Fruit fly (Drosophila melanogaster) Kc167 (cell line): ENCODE results near the gene CG14891.

Experiments used
- Myc ChIP-seq: fragments of >200 bp; optimal IDR thresholded peaks from 2 replicates; lab custom pipeline; 2017; ENCODE audit warnings: missing external identifiers
- Sin3A ChIP-seq: fragments of >200 bp; optimal IDR thresholded peaks from 2 replicates; lab custom pipeline; 2018; ENCODE audit warnings: missing external identifiers
- h ChIP-seq: fragments of >200 bp; optimal IDR thresholded peaks from 3 replicates; lab custom pipeline; 2018; ENCODE audit warnings: missing external identifiers
- insv ChIP-seq: fragments of >200 bp; optimal IDR thresholded peaks from 3 replicates; lab custom pipeline; 2018; ENCODE audit warnings: missing external identifiers
- psq ChIP-seq: fragments of >200 bp; optimal IDR thresholded peaks from 2 replicates; lab custom pipeline; 2017; ENCODE audit warnings: missing external identifiers
- ttk ChIP-seq: sonication (Bioruptor generic); optimal IDR thresholded peaks from 2 replicates; lab custom pipeline; 2017; ENCODE audit warnings: missing external identifiers

Gene CG14891

DNA sequence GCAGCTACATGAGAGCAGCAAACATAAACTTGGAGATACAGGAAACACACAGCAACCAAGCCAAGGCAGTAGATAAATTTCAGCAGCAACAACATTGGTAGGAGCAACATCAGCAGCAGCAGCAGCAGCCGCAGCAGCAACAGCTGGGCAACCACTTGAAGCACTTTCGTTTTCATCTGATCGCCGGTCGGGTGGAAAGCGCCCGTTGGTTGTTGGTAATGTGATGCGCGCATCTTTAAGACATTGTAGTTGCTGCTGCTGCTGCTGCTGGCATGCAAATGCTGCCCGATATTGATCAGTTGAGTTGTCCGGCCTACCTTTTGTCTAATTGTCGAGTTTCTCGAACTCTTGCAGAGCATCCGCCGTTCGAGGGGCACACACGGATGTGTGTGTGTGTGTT is 20.1 kb downstream of the CG14891 start:
- TF ChIP-seq Myc (lab: Kevin White, UChicago) (no peak), h (lab: Kevin White, UChicago) (no peak), Sin3A (lab: Kevin White, UChicago) (no peak), ttk (lab: Kevin White, UChicago) (no peak), insv (lab: Kevin White, UChicago) (no peak), psq (lab: Kevin White, UChicago) (no peak)

DNA sequence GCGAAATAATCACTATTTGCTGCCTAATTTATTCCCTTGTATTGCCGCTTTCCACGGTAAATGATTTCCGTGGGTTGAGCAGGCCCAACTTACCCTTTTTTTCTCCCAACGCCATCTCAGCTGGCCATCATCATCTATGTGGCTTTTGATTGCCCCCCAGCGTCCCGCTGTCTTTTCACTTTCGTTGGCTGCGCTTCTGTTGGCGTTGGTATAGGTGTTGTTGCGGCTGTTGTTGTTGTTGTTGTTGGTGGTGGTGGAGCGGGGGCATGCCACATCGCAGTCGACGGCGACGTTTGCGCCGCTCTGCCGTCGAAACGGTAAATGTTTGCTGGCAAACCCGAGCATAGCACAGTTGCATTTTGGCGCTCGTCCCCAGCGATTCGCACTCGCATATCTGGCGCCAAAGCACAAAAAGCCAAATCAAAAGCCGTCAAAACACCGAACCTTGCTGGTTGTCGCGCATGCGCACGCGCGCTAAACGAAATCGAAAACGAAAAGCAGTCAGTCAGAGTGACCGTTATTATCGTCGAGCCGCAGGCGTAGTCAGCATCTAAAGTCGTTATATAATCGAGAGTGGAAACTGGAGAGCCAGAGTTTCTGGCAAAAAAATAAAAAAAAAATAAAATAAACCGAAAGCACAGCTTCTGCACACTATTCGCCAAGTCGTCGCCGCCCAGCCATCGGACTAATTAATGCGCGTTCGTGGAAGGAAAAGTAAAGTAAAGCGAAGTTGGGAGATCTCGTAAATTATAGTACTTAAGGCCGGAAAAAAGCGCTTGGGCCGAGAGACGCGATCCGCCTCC is 22.9 kb downstream of the CG14891 start, which contains the start of gene CG14892:
TSS of gene CG14892 (plus strand) at position 359 of the 803 bp plus-strand sequence.
- TF ChIP-seq h (lab: Kevin White, UChicago) (no peak), ttk (lab: Kevin White, UChicago) (no peak), Myc (lab: Kevin White, UChicago) (no peak), insv (lab: Kevin White, UChicago) (no peak), psq (lab: Kevin White, UChicago) (no peak), Sin3A (lab: Kevin White, UChicago) (no peak)

DNA sequence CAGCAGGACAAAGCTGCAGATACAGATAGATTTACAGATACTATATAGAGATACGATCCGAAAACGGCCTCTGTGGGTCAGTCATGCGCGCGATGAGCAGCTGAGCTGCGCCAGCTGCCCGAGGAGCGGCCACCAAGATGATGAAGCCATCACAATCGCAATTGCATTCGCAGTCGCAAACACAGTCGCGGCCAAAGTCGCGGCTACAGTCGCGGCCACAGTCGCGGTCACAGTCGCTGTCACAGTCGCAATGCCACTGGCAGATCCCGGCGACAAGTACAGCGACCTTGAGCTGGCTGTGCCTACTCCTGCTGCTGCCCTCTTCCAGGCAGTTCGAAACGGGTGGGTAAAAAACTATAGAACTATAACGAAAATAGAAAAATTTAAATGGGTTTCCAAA is 23.6 kb downstream of the CG14891 start:
- TF ChIP-seq insv (lab: Kevin White, UChicago) (no peak), Sin3A (lab: Kevin White, UChicago) (no peak), h (lab: Kevin White, UChicago) (no peak), psq (lab: Kevin White, UChicago) (no peak), Myc (lab: Kevin White, UChicago) (no peak), ttk (lab: Kevin White, UChicago) (no peak)

DNA sequence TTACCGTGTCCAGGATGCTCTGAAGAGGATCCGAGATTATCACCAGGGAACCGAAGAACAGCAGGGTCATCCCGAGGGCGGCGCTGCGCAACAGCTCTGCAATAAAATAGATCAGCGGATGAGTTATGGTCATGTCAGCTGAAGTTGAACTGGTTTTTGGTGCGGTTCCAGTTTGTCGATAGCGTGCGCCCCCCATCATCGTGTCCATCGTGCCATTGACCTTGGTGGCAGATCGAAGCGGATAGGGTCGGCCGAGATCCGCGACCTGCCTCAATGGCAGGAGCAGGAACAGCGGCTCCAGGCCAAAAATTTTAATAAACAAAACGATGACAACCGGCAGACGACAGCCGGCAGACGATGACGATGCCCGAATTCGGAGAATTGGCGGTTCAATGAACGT is 28.3 kb downstream of the CG14891 start:
- TF ChIP-seq h (lab: Kevin White, UChicago) (no peak), psq (lab: Kevin White, UChicago) (no peak), ttk (lab: Kevin White, UChicago) (no peak), insv (lab: Kevin White, UChicago) (no peak), Sin3A (lab: Kevin White, UChicago) (no peak), Myc (lab: Kevin White, UChicago) (no peak)

DNA sequence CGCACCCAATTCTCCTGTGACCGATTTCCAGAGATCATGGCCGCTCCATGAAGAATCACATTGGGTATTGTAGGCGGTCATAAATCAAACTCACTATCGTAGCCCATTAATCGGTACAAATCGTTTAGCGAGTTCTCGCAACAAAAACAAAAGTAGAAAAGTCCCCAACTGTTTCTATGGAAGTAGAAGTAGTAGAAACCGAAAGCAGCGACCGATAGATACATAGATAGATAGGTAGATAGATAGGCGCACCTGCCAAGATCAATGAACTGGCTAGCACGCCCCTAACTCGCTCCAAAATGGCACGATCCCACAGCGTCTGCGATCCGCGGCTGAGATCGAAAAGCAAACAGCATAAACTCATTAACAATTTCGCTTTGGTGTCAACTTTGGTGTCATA is 29.4 kb downstream of the CG14891 start:
- TF ChIP-seq h (lab: Kevin White, UChicago) = no peak
- no peak for TF ChIP-seq Myc (lab: Kevin White, UChicago)
- TF ChIP-seq Sin3A (lab: Kevin White, UChicago) = no peak
- no peak for TF ChIP-seq ttk (lab: Kevin White, UChicago)
- TF ChIP-seq insv (lab: Kevin White, UChicago) = no peak
- no peak for TF ChIP-seq psq (lab: Kevin White, UChicago)

DNA sequence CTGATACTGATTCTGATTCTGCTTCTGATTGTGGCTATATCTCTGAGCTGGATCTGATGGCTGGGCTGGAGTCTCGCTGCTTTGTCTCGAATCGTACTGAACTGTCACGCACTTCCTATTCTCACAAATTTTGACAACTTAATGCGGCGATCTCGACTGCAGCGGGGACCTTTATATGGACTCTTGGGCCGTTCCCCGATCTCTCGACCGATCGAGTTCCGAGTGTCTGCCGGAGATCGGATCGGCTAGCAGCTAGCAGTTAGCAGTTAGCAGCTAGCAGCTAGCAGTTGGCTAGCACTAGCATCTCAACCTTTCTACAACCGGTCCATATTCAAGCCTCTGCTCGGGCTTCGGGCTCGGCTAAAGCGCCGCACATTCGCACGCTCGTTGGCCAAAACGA is 33.4 kb downstream of the CG14891 start, which contains the start of gene CG10345:
TSS of gene CG10345 (minus strand) at position 147 of the 400 bp plus-strand sequence.
- TF ChIP-seq psq (lab: Kevin White, UChicago) = no peak

DNA sequence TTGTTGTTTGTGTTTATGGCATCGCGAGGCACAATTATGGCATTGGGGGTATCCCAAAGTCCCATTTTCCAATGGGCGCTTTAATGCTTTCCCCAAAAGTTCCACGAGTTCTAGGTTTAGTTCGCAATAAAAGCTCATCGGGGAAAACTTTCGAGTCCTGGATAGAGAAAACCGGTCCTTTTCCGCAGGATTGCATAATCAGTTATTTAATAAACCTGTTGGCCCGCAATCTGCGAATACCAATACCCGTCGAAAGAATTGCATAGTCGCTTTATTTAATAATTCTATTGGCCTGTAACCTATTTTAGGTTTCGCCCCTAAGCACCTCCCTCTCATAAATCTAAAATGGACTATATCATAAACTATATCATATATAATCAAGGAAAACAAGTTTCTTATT is 34.6 kb downstream of the CG14891 start:
- TF ChIP-seq ttk (lab: Kevin White, UChicago) (no peak), Myc (lab: Kevin White, UChicago) (no peak), psq (lab: Kevin White, UChicago) (no peak), h (lab: Kevin White, UChicago) (no peak), Sin3A (lab: Kevin White, UChicago) (no peak)

DNA sequence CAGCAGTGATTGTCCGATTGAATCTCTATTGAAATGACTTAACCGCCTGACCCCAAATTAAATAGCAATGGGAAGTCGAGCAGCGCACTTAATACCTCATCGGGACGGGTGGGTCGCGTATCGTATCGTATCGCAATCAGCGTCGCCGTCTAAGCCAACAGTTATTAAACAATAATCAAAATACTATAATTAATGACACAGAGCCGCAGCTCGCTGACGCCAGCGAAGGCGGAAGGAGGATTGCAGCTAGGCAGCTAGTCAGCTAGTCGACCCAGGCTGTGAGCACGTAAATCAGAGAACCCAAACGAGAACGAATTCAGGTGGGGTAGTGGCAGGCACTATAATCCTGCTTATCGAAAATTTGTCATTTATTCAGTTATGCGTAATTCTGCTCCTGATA is 37.6 kb downstream of the CG14891 start, which contains the start of gene NPF:
TSS of gene NPF (plus strand) at position 301 of the 400 bp plus-strand sequence.
- TF ChIP-seq insv (lab: Kevin White, UChicago) (no peak), psq (lab: Kevin White, UChicago) (no peak), Myc (lab: Kevin White, UChicago) (no peak), Sin3A (lab: Kevin White, UChicago) (no peak), ttk (lab: Kevin White, UChicago) (no peak), h (lab: Kevin White, UChicago) (no peak)

DNA sequence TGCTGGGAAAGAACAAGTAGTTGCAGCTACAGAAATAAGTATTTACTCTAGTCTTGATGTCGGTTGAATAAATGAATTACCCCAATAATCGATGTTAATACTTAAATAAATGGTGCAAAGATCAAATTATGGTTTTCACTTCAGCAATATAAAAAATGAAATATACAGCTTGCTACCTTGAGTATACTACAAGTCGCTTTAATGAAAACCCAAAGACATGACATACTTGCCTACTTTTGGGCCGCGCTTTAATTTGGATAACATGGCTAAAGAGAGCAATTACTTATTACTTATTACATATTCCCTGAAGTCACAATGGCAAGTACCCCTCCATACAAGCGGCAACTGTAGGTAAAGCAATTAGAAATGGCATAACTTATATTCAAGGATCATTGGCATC is 39.9 kb downstream of the CG14891 start:
- TF ChIP-seq insv (lab: Kevin White, UChicago) (no peak), psq (lab: Kevin White, UChicago) (no peak), Myc (lab: Kevin White, UChicago) (no peak), Sin3A (lab: Kevin White, UChicago) (no peak), h (lab: Kevin White, UChicago) (no peak), ttk (lab: Kevin White, UChicago) (no peak)

DNA sequence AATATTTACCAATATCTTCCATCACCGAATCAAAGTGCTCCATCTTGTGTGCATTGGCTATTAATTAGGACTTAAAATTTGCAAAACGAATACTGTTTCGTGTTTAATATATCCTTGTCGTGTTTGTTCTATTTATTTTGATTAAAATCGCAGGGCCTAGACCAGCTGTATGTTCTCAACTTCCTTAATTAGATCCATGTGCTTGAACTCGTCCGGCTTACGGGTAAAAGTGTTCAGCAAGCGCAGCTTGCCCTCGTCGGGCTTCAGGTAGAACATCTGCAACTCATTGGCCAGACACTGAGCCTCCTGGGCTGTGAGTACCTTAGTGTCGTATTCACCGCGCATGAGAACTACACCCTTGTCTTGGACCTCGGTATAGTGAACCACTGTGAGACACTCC is 42.0 kb downstream of the CG14891 start, which contains the start of gene CG12783:
TSS of gene CG12783 (minus strand) at position 101 of the 400 bp plus-strand sequence.
- TF ChIP-seq Sin3A (lab: Kevin White, UChicago) (no peak), psq (lab: Kevin White, UChicago) (no peak), h (lab: Kevin White, UChicago) (no peak), Myc (lab: Kevin White, UChicago) (no peak), ttk (lab: Kevin White, UChicago) (no peak), insv (lab: Kevin White, UChicago) (no peak)

DNA sequence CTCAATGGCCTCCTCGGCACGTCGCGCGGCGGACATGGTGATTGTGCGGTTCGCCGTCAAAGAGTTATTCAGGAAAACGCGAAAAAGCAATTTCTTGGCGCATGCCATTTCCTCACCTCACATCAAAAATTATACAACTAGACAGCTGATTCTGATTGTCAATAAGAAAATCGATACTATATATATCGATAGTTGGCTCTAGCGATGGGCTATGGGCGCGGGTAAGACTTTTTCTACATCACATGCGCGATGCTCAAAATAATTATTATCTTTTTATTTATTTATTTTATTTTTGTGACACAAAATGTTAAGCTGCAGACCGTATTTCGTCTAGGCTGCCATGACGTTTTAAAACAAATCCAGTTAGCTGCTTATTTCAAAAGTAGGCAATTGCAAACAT is 42.9 kb downstream of the CG14891 start, which contains the start of gene CG10340:
TSS of gene CG10340 (minus strand) at position 151 of the 400 bp plus-strand sequence.
- TF ChIP-seq psq (lab: Kevin White, UChicago) = no peak
- no peak for TF ChIP-seq h (lab: Kevin White, UChicago)
- TF ChIP-seq insv (lab: Kevin White, UChicago) = no peak
- no peak for TF ChIP-seq ttk (lab: Kevin White, UChicago)
- no peak for TF ChIP-seq Myc (lab: Kevin White, UChicago)
- TF ChIP-seq Sin3A (lab: Kevin White, UChicago) = no peak
